Worm (Caenorhabditis elegans): Measurements from ENCODE around the gene pqn-87.
A peak's percentile ranks its signal among the peaks of the same experiment; 100 is the strongest.

The pqn-87 gene

DNA sequence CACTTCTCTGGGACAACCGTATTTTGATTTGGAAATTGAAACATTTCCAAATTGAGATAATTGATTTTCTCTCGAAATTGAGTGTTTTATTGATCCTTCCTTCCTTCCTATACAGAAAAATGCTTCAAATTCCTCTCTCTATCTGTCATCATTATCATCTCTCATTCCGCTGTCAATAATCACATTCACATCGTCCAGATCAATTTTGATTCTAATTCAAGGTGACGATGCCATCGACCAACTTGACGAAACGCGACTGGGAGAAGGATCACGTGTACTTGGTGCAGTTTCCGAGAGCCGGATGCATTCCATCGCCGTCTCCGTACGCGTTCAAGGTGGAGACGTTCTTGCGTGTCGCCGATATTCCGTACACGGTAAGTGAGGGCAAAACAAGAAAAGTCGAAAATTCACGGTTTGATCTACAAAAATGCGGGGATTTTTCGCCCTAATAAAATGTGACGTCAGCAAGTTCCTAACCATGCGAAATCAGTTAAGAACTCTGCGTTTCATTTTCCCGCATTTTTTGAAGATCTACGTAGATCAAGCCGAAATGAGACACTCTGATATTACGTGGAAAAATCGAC lies 39.2 kb upstream of the pqn-87 start, which contains the start of gene faxc-1:
TSS of gene faxc-1 (plus strand) at position 222 of the 584 bp plus-strand sequence.
- no peak for TF ChIP-seq egl-27 (tag; optimal IDR thresholded peaks at IDR 0.05)
- TF ChIP-seq fos-1 (tag; optimal IDR thresholded peaks at IDR 0.05), result no peak
- TF ChIP-seq F13H6.1 (tag; optimal IDR thresholded peaks at IDR 0.05), result no peak
- TF ChIP-seq snpc-4 (tag; optimal IDR thresholded peaks at IDR 0.05), result no peak
- TF ChIP-seq lin-39 (tag; optimal IDR thresholded peaks at IDR 0.05), result no peak
- TF ChIP-seq nhr-77 (tag; optimal IDR thresholded peaks at IDR 0.05), result no peak
- TF ChIP-seq alr-1 (tag; optimal IDR thresholded peaks at IDR 0.05), result no peak
- no peak for TF ChIP-seq lin-13 (GFP tag; optimal IDR thresholded peaks at IDR 0.05)
- peak; percentile 5 for TF ChIP-seq gmeb-1 (tag; optimal IDR thresholded peaks at IDR 0.05)
- no peak for TF ChIP-seq nhr-12 (tag; optimal IDR thresholded peaks at IDR 0.05)
- no peak for TF ChIP-seq aly-2 (tag; optimal IDR thresholded peaks at IDR 0.05)
- no peak for TF ChIP-seq nhr-129 (tag; optimal IDR thresholded peaks at IDR 0.05)
- no peak for TF ChIP-seq unc-55 (GFP tag; optimal IDR thresholded peaks at IDR 0.05)
- TF ChIP-seq ceh-16 (tag; optimal IDR thresholded peaks at IDR 0.05), result no peak
- TF ChIP-seq mab-5 (tag; optimal IDR thresholded peaks at IDR 0.05), result no peak
- no peak for TF ChIP-seq ama-1 (optimal IDR thresholded peaks at IDR 0.05)
- TF ChIP-seq lsy-2 (tag; optimal IDR thresholded peaks at IDR 0.05), result no peak
- peak; percentile 25 for TF ChIP-seq nhr-25 (tag; optimal IDR thresholded peaks at IDR 0.05)
- no peak for TF ChIP-seq nhr-23 (tag; optimal IDR thresholded peaks at IDR 0.05)
- TF ChIP-seq ztf-1 (GFP tag; conservative IDR thresholded peaks at IDR 0.05), result no peak
- TF ChIP-seq sma-9 (GFP tag; optimal IDR thresholded peaks at IDR 0.05), result peak; percentile 47
- no peak for TF ChIP-seq sma-9 (tag; optimal IDR thresholded peaks at IDR 0.05)

DNA sequence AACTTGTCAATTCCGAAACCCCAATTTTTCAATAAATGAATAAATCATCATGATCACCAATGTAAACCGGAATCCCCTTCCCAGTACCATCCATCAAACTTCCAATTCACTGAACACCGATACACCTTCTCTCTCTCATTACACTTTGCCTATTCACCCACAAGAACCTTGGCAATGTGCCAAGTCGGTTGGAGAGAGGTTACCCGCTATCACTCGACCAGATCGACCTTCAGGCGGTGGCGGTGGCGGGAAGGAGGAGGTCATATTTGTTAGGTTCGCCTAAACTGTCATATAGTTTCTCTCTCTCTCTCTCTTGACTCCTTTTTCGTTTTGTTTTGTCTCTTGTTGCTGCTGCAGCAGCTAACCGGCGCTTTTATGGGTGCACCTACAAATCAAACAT lies 37.7 kb upstream of the pqn-87 start:
- TF ChIP-seq nhr-25 (tag; optimal IDR thresholded peaks at IDR 0.05) (peak; percentile 93), gmeb-1 (tag; optimal IDR thresholded peaks at IDR 0.05) (no peak), sma-9 (GFP tag; optimal IDR thresholded peaks at IDR 0.05) (peak; percentile 20), sma-9 (tag; optimal IDR thresholded peaks at IDR 0.05) (no peak), ztf-4 (tag; optimal IDR thresholded peaks at IDR 0.05) (no peak), lin-11 (tag; optimal IDR thresholded peaks at IDR 0.05) (no peak), mab-5 (tag; optimal IDR thresholded peaks at IDR 0.05) (no peak), nhr-10 (tag; optimal IDR thresholded peaks at IDR 0.05) (no peak), nhr-11 (tag; optimal IDR thresholded peaks at IDR 0.05) (no peak), mdl-1 (tag; optimal IDR thresholded peaks at IDR 0.05) (no peak), ceh-16 (tag; optimal IDR thresholded peaks at IDR 0.05) (peak; percentile 88), Y55F3AM.14 (GFP tag; optimal IDR thresholded peaks at IDR 0.05) (no peak), ceh-82 (tag; optimal IDR thresholded peaks at IDR 0.05) (no peak), zag-1 (tag; optimal IDR thresholded peaks at IDR 0.05) (no peak), nhr-77 (tag; optimal IDR thresholded peaks at IDR 0.05) (no peak), fos-1 (tag; optimal IDR thresholded peaks at IDR 0.05) (peak; percentile 29), nhr-237 (tag; optimal IDR thresholded peaks at IDR 0.05) (no peak), snpc-4 (tag; optimal IDR thresholded peaks at IDR 0.05) (no peak), alr-1 (tag; optimal IDR thresholded peaks at IDR 0.05) (no peak), lin-13 (GFP tag; optimal IDR thresholded peaks at IDR 0.05) (no peak), nhr-6 (tag; optimal IDR thresholded peaks at IDR 0.05) (peak; percentile 25), sem-4 (tag; optimal IDR thresholded peaks at IDR 0.05) (no peak), sma-3 (GFP tag; optimal IDR thresholded peaks at IDR 0.05) (peak; percentile 78), blmp-1 (tag; optimal IDR thresholded peaks at IDR 0.05; ENCODE audit: insufficient read depth) (peak; percentile 64), R02D3.7 (tag; optimal IDR thresholded peaks at IDR 0.05) (no peak), crh-2 (tag; optimal IDR thresholded peaks at IDR 0.05) (peak; percentile 16), ztf-1 (GFP tag; conservative IDR thresholded peaks at IDR 0.05) (no peak), ztf-11 (tag; optimal IDR thresholded peaks at IDR 0.05) (no peak), C34F6.9 (tag; optimal IDR thresholded peaks at IDR 0.05) (no peak), nhr-21 (tag; optimal IDR thresholded peaks at IDR 0.05) (no peak), nhr-23 (tag; optimal IDR thresholded peaks at IDR 0.05) (no peak), elt-3 (tag; optimal IDR thresholded peaks at IDR 0.05) (no peak), unc-62 (GFP tag; optimal IDR thresholded peaks at IDR 0.05) (no peak), ama-1 (optimal IDR thresholded peaks at IDR 0.05) (no peak), egl-27 (tag; optimal IDR thresholded peaks at IDR 0.05) (no peak), lin-39 (tag; optimal IDR thresholded peaks at IDR 0.05) (no peak), elt-1 (tag; optimal IDR thresholded peaks at IDR 0.05) (no peak), nhr-12 (tag; optimal IDR thresholded peaks at IDR 0.05) (no peak), nhr-129 (tag; optimal IDR thresholded peaks at IDR 0.05) (no peak), ZK546.5 (tag; optimal IDR thresholded peaks at IDR 0.05) (no peak), lsy-2 (tag; optimal IDR thresholded peaks at IDR 0.05) (no peak), peb-1 (tag; optimal IDR thresholded peaks at IDR 0.05) (no peak), skn-1 (tag; optimal IDR thresholded peaks at IDR 0.05) (no peak), dmd-4 (tag; optimal IDR thresholded peaks at IDR 0.05) (no peak), aly-2 (tag; optimal IDR thresholded peaks at IDR 0.05) (no peak), unc-39 (tag; optimal IDR thresholded peaks at IDR 0.05) (no peak), unc-55 (GFP tag; optimal IDR thresholded peaks at IDR 0.05) (no peak), F13H6.1 (tag; optimal IDR thresholded peaks at IDR 0.05) (peak; percentile 31), mbf-1 (tag; optimal IDR thresholded peaks at IDR 0.05) (no peak)
